Worm (Caenorhabditis elegans): ENCODE results near the gene W06A7.4.

Gene W06A7.4

ce11 chrV:14852620-14853019 is 28.4 kb downstream of the W06A7.4 start:
- TF ChIP-seq nhr-12 (tag; optimal IDR thresholded peaks at IDR 0.05) (no peak), ceh-28 (tag; optimal IDR thresholded peaks at IDR 0.05) (no peak), daf-12 (tag; optimal IDR thresholded peaks at IDR 0.05) (no peak), unc-62 (GFP tag; optimal IDR thresholded peaks at IDR 0.05) (no peak), elt-3 (tag; optimal IDR thresholded peaks at IDR 0.05) (no peak), lsy-12 (tag; optimal IDR thresholded peaks at IDR 0.05) (no peak), skn-1 (tag; optimal IDR thresholded peaks at IDR 0.05) (no peak), snpc-4 (tag; optimal IDR thresholded peaks at IDR 0.05) (no peak), egl-27 (tag; optimal IDR thresholded peaks at IDR 0.05) (no peak), lin-15B (tag; optimal IDR thresholded peaks at IDR 0.05) (no peak), elt-2 (tag; optimal IDR thresholded peaks at IDR 0.05) (no peak), zag-1 (tag; optimal IDR thresholded peaks at IDR 0.05) (no peak), nhr-77 (tag; optimal IDR thresholded peaks at IDR 0.05) (no peak), ceh-9 (tag; optimal IDR thresholded peaks at IDR 0.05) (no peak), ztf-4 (tag; optimal IDR thresholded peaks at IDR 0.05) (no peak)

ce11 chrV:14853739-14854138 is 29.5 kb downstream of the W06A7.4 start:
- no peak for TF ChIP-seq fkh-2 (tag; optimal IDR thresholded peaks at IDR 0.05)
- no peak for TF ChIP-seq fkh-10 (GFP tag; optimal IDR thresholded peaks at IDR 0.05)
- no peak for TF ChIP-seq tbx-2 (tag; optimal IDR thresholded peaks at IDR 0.05)
- no peak for TF ChIP-seq sea-2 (GFP tag; optimal IDR thresholded peaks at IDR 0.05)
- no peak for TF ChIP-seq egl-5 (tag; optimal IDR thresholded peaks at IDR 0.05)
- TF ChIP-seq fos-1 (tag; optimal IDR thresholded peaks at IDR 0.05) = no peak
- TF ChIP-seq mdl-1 (tag; optimal IDR thresholded peaks at IDR 0.05) = no peak
- no peak for TF ChIP-seq ceh-28 (tag; optimal IDR thresholded peaks at IDR 0.05)
- TF ChIP-seq elt-2 (tag; optimal IDR thresholded peaks at IDR 0.05) = no peak
- no peak for TF ChIP-seq ceh-16 (tag; optimal IDR thresholded peaks at IDR 0.05)
- no peak for TF ChIP-seq aly-2 (tag; optimal IDR thresholded peaks at IDR 0.05)
- TF ChIP-seq eor-1 (tag; optimal IDR thresholded peaks at IDR 0.05) = no peak
- TF ChIP-seq R02D3.7 (tag; optimal IDR thresholded peaks at IDR 0.05) = no peak
- no peak for TF ChIP-seq pha-4 (tag; optimal IDR thresholded peaks at IDR 0.05)
- no peak for TF ChIP-seq nhr-76 (tag; optimal IDR thresholded peaks at IDR 0.05)
- TF ChIP-seq snpc-4 (tag; optimal IDR thresholded peaks at IDR 0.05) = no peak
- TF ChIP-seq ceh-82 (tag; optimal IDR thresholded peaks at IDR 0.05) = no peak
- TF ChIP-seq nhr-28 (tag; optimal IDR thresholded peaks at IDR 0.05) = no peak

ce11 chrV:14854261-14854660 is 30.0 kb downstream of the W06A7.4 start:
- no peak for TF ChIP-seq mdl-1 (tag; optimal IDR thresholded peaks at IDR 0.05)
- TF ChIP-seq ztf-4 (tag; optimal IDR thresholded peaks at IDR 0.05) = no peak
- TF ChIP-seq ceh-82 (tag; optimal IDR thresholded peaks at IDR 0.05) = no peak
- TF ChIP-seq lin-39 (tag; optimal IDR thresholded peaks at IDR 0.05) = no peak
- TF ChIP-seq nhr-76 (tag; optimal IDR thresholded peaks at IDR 0.05) = no peak
- no peak for TF ChIP-seq sea-2 (GFP tag; optimal IDR thresholded peaks at IDR 0.05)
- TF ChIP-seq elt-1 (tag; optimal IDR thresholded peaks at IDR 0.05) = no peak
- TF ChIP-seq nhr-77 (tag; optimal IDR thresholded peaks at IDR 0.05) = no peak

ce11 chrV:14855626-14856025 is 31.4 kb downstream of the W06A7.4 start:
- TF ChIP-seq fkh-2 (tag; optimal IDR thresholded peaks at IDR 0.05) (no peak), snpc-4 (tag; optimal IDR thresholded peaks at IDR 0.05) (peak; percentile 10), lin-39 (tag; optimal IDR thresholded peaks at IDR 0.05) (peak; percentile 28), mml-1 (tag; optimal IDR thresholded peaks at IDR 0.05) (no peak), pqm-1 (tag; optimal IDR thresholded peaks at IDR 0.05) (peak; percentile 6), elt-2 (tag; optimal IDR thresholded peaks at IDR 0.05) (peak; percentile 20), nhr-43 (tag; optimal IDR thresholded peaks at IDR 0.05; ENCODE audit: poor library complexity, severe bottlenecking) (peak; percentile 50)

ce11 chrV:14858503-14858902 is 34.3 kb downstream of the W06A7.4 start, which contains the start of gene npr-13:
npr-13 (minus strand) TSS chrV:14858603.
- TF ChIP-seq R02D3.7 (tag; optimal IDR thresholded peaks at IDR 0.05) = no peak
- no peak for TF ChIP-seq ZK546.5 (tag; optimal IDR thresholded peaks at IDR 0.05)
- no peak for TF ChIP-seq elt-3 (tag; optimal IDR thresholded peaks at IDR 0.05)
- TF ChIP-seq nhr-76 (tag; optimal IDR thresholded peaks at IDR 0.05) = no peak
- TF ChIP-seq unc-39 (tag; optimal IDR thresholded peaks at IDR 0.05) = no peak
- TF ChIP-seq pqm-1 (tag; optimal IDR thresholded peaks at IDR 0.05) = no peak
- TF ChIP-seq fos-1 (tag; optimal IDR thresholded peaks at IDR 0.05) = no peak
- TF ChIP-seq tbx-2 (tag; optimal IDR thresholded peaks at IDR 0.05) = no peak
- TF ChIP-seq pha-4 (tag; optimal IDR thresholded peaks at IDR 0.05) = no peak
- TF ChIP-seq aly-2 (tag; optimal IDR thresholded peaks at IDR 0.05) = no peak
- no peak for TF ChIP-seq nhr-28 (tag; optimal IDR thresholded peaks at IDR 0.05)
- no peak for TF ChIP-seq fkh-2 (tag; optimal IDR thresholded peaks at IDR 0.05)
- TF ChIP-seq ceh-16 (tag; optimal IDR thresholded peaks at IDR 0.05) = no peak
- no peak for TF ChIP-seq unc-62 (GFP tag; optimal IDR thresholded peaks at IDR 0.05)
- TF ChIP-seq egl-27 (tag; optimal IDR thresholded peaks at IDR 0.05) = no peak
- no peak for TF ChIP-seq lin-39 (tag; optimal IDR thresholded peaks at IDR 0.05)
- TF ChIP-seq snpc-4 (tag; optimal IDR thresholded peaks at IDR 0.05) = no peak
- TF ChIP-seq nhr-237 (tag; optimal IDR thresholded peaks at IDR 0.05) = no peak

Measured in whole organism, L3 larva.